Worm (Caenorhabditis elegans) whole organism, L3 larva: Measurements from ENCODE around the gene Y57G11C.31.

Experiments
- ZK546.5 ChIP-seq: sonication (generic microtip); optimal IDR thresholded peaks from 2 replicates; lab custom pipeline; 2017; ENCODE audit warnings: missing biosample characterization, missing genetic modification characterization
- aly-2 ChIP-seq: fragments of 150-350 bp; optimal IDR thresholded peaks from 2 replicates; lab custom pipeline; 2014; ENCODE audit warnings: missing biosample characterization, missing genetic modification characterization
- ama-1 ChIP-seq: fragments of 150-350 bp; optimal IDR thresholded peaks from 2 replicates; lab custom pipeline; 2018
- ceh-16 ChIP-seq: sonication (generic microtip); optimal IDR thresholded peaks from 2 replicates; lab custom pipeline; 2017; ENCODE audit warnings: missing biosample characterization, missing genetic modification characterization
- ceh-28 ChIP-seq: fragments of 150-350 bp; optimal IDR thresholded peaks from 2 replicates; lab custom pipeline; 2014; ENCODE audit warnings: missing biosample characterization, missing genetic modification reagents, missing genetic modification characterization
- egl-27 ChIP-seq: sonication (generic microtip); optimal IDR thresholded peaks from 4 replicates; lab custom pipeline; 2017; ENCODE audit warnings: missing biosample characterization, missing genetic modification reagents, missing genetic modification characterization
- elt-1 ChIP-seq: fragments of 150-350 bp; optimal IDR thresholded peaks from 2 replicates; lab custom pipeline; 2014; ENCODE audit warnings: missing biosample characterization, missing genetic modification characterization
- elt-2 ChIP-seq: sonication (generic microtip); optimal IDR thresholded peaks from 2 replicates; lab custom pipeline; 2016; ENCODE audit warnings: missing genetic modification reagents, mild to moderate bottlenecking, missing genetic modification characterization, missing compliant biosample characterization
- elt-3 ChIP-seq, 3 experiments: fragments of 150-350 bp in 1 of 3; sonication (generic microtip) in 2 of 3; optimal IDR thresholded peaks; 2 replicates in 2 of 3; 4 replicates in 1 of 3; lab custom pipeline; 2014 to 2017; ENCODE audit warnings: missing biosample characterization in 3 of 3, missing genetic modification characterization in 3 of 3
- eor-1 ChIP-seq, 2 experiments: fragments of 150-350 bp; optimal IDR thresholded peaks; 2 replicates each; lab custom pipeline; 2014 to 2018; ENCODE audit warnings: missing biosample characterization in 2 of 2, missing genetic modification characterization in 2 of 2
- fkh-10 ChIP-seq: sonication (generic microtip); optimal IDR thresholded peaks from 2 replicates; lab custom pipeline; 2017; ENCODE audit warnings: missing biosample characterization, missing genetic modification reagents, missing genetic modification characterization
- fkh-2 ChIP-seq: fragments of 150-350 bp; optimal IDR thresholded peaks from 2 replicates; lab custom pipeline; 2014; ENCODE audit warnings: missing biosample characterization, missing genetic modification reagents, missing genetic modification characterization
- fos-1 ChIP-seq: fragments of 150-350 bp; optimal IDR thresholded peaks from 2 replicates; lab custom pipeline; 2014; ENCODE audit warnings: missing biosample characterization, missing genetic modification characterization
- jun-1 ChIP-seq: fragments of 150-350 bp; optimal IDR thresholded peaks from 2 replicates; lab custom pipeline; 2014; ENCODE audit warnings: missing biosample characterization, missing genetic modification reagents, missing genetic modification characterization
- lin-39 ChIP-seq: fragments of 150-350 bp; optimal IDR thresholded peaks from 2 replicates; lab custom pipeline; 2018; ENCODE audit warnings: missing biosample characterization, missing genetic modification reagents, missing genetic modification characterization
- lsy-12 ChIP-seq: sonication (generic microtip); optimal IDR thresholded peaks from 2 replicates; lab custom pipeline; 2016; ENCODE audit warnings: mild to moderate bottlenecking, missing genetic modification characterization, missing compliant biosample characterization
- mml-1 ChIP-seq: fragments of 150-350 bp; sonication (generic microtip); optimal IDR thresholded peaks from 3 replicates; lab custom pipeline; 2014; ENCODE audit warnings: missing biosample characterization, missing genetic modification characterization
- nfya-1 ChIP-seq: sonication (generic microtip); optimal IDR thresholded peaks from 2 replicates; lab custom pipeline; 2017; ENCODE audit warnings: missing genetic modification characterization, mild to moderate bottlenecking, missing compliant biosample characterization, antibody characterized with exemption, moderate library complexity; ENCODE audit not compliant: insufficient read depth
- nhr-11 ChIP-seq: fragments of 150-350 bp; optimal IDR thresholded peaks from 2 replicates; lab custom pipeline; 2014; ENCODE audit warnings: missing biosample characterization, missing genetic modification characterization
- nhr-12 ChIP-seq: fragments of 150-350 bp; optimal IDR thresholded peaks from 2 replicates; lab custom pipeline; 2014; ENCODE audit warnings: missing biosample characterization, missing genetic modification characterization
- nhr-23 ChIP-seq: fragments of 150-350 bp; optimal IDR thresholded peaks from 2 replicates; lab custom pipeline; 2014; ENCODE audit warnings: missing biosample characterization, missing genetic modification reagents, missing genetic modification characterization
- nhr-237 ChIP-seq: fragments of 150-350 bp; optimal IDR thresholded peaks from 2 replicates; lab custom pipeline; 2014; ENCODE audit warnings: missing biosample characterization, missing genetic modification characterization
- nhr-25 ChIP-seq: sonication (generic microtip); optimal IDR thresholded peaks from 2 replicates; lab custom pipeline; 2017; ENCODE audit warnings: missing biosample characterization, missing genetic modification characterization
- nhr-43 ChIP-seq: sonication (generic microtip); optimal IDR thresholded peaks from 2 replicates; lab custom pipeline; 2016; ENCODE audit warnings: mild to moderate bottlenecking, missing genetic modification characterization, missing compliant biosample characterization; ENCODE audit not compliant: poor library complexity, severe bottlenecking
- nhr-67 ChIP-seq: fragments of 150-350 bp; optimal IDR thresholded peaks from 2 replicates; lab custom pipeline; 2014; ENCODE audit warnings: missing biosample characterization, missing genetic modification characterization
- nhr-77 ChIP-seq: fragments of 150-350 bp; optimal IDR thresholded peaks from 2 replicates; lab custom pipeline; 2014; ENCODE audit warnings: missing biosample characterization, missing genetic modification characterization
- pha-4 ChIP-seq: fragments of 150-350 bp; optimal IDR thresholded peaks from 2 replicates; lab custom pipeline; 2014; ENCODE audit warnings: missing biosample characterization, missing genetic modification reagents, missing genetic modification characterization
- pqm-1 ChIP-seq: fragments of 150-350 bp; optimal IDR thresholded peaks from 2 replicates; lab custom pipeline; 2017; ENCODE audit warnings: missing biosample characterization, missing genetic modification characterization, inconsistent platforms
- sea-2 ChIP-seq: fragments of 150-350 bp; sonication (generic microtip); optimal IDR thresholded peaks from 4 replicates; lab custom pipeline; 2014; ENCODE audit warnings: missing biosample characterization, missing genetic modification reagents, missing genetic modification characterization
- skn-1 ChIP-seq: fragments of 150-350 bp; optimal IDR thresholded peaks from 2 replicates; lab custom pipeline; 2014; ENCODE audit warnings: missing biosample characterization, missing genetic modification characterization
- snpc-4 ChIP-seq: fragments of 150-350 bp; optimal IDR thresholded peaks from 2 replicates; lab custom pipeline; 2014; ENCODE audit warnings: missing biosample characterization, missing genetic modification characterization
- tbx-2 ChIP-seq: sonication (generic microtip); optimal IDR thresholded peaks from 2 replicates; lab custom pipeline; 2016; ENCODE audit warnings: mild to moderate bottlenecking, missing genetic modification characterization, missing compliant biosample characterization
- unc-39 ChIP-seq: sonication (generic microtip); optimal IDR thresholded peaks from 4 replicates; lab custom pipeline; 2017; ENCODE audit warnings: missing biosample characterization, missing genetic modification characterization
- unc-62 ChIP-seq: fragments of 150-350 bp; sonication (generic microtip); optimal IDR thresholded peaks from 4 replicates; lab custom pipeline; 2014; ENCODE audit warnings: missing biosample characterization, missing genetic modification reagents, missing genetic modification characterization
- zag-1 ChIP-seq: fragments of 150-350 bp; optimal IDR thresholded peaks from 2 replicates; lab custom pipeline; 2014; ENCODE audit warnings: missing biosample characterization, missing genetic modification characterization
- ztf-4 ChIP-seq: fragments of 150-350 bp; optimal IDR thresholded peaks from 2 replicates; lab custom pipeline; 2014; ENCODE audit warnings: missing biosample characterization, missing genetic modification characterization

The Y57G11C.31 gene

DNA sequence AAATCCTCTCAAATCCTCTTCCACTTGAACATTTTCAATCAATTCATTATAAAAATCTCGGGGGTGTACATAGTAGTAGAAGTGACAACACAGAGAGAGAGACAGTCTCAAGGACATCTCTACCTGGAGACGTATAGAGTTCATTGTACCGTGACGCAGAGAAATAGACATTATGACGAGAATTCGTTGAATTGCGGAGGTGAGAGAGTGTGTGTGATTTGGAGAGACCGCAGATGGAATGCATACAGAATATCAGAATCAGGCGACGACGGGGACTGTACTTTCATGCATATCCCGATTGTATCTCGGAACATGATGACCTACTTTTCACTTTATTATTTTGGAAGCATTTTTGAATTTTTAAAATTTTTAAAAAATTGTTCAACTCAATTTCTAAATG is 1.4 kb upstream of the Y57G11C.31 start:
- no peak for TF ChIP-seq nhr-12 (tag; lab: Kevin White, UChicago)
- peak; percentile 3 for TF ChIP-seq nfya-1 (tag; lab: Kevin White, UChicago)
- no peak for TF ChIP-seq skn-1 (tag; lab: Kevin White, UChicago)
- TF ChIP-seq sea-2, result no peak
- no peak for TF ChIP-seq unc-39 (tag; lab: Kevin White, UChicago)
- peak; percentile 57 for TF ChIP-seq ceh-28 (tag; lab: Kevin White, UChicago)
- TF ChIP-seq fos-1, result no peak
- no peak for TF ChIP-seq lsy-12 (tag; lab: Kevin White, UChicago)
- TF ChIP-seq nhr-25 (tag; lab: Kevin White, UChicago), result peak; percentile 97
- peak; percentile 80 for TF ChIP-seq nhr-23 (tag; lab: Kevin White, UChicago)
- TF ChIP-seq ZK546.5 (tag; lab: Kevin White, UChicago), result no peak
- peak; percentile 55 for TF ChIP-seq nhr-43

DNA sequence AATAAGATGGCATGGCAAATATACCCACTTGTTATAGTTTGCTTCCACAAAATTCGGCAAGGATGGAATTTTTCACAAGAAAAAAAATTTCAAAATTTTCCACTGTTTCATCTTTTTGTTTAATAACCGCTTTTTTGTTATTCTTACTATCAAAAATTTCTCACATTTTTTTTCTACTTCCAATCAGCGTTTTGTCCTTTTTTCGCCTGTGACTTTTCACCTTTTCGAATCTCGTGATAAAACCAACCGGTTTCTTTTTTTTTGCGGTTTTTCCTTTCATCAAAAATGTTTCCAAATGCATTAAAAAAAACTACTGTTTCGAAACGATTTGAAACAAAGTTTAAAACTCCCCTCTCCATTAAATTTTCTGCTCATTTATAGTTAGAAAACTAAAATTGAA is 1.9 kb downstream of the Y57G11C.31 start:
- TF ChIP-seq skn-1 (tag; lab: Kevin White, UChicago) (no peak), unc-62 (GFP tag; lab: Kevin White, UChicago) (no peak), fkh-10 (GFP tag; lab: Kevin White, UChicago) (no peak), unc-39 (tag; lab: Kevin White, UChicago) (no peak), lin-39 (tag; lab: Kevin White, UChicago) (no peak), tbx-2 (tag; lab: Kevin White, UChicago) (no peak), eor-1 (tag; optimal IDR thresholded peaks at IDR 0.05; lab: Kevin White, UChicago) (no peak)

DNA sequence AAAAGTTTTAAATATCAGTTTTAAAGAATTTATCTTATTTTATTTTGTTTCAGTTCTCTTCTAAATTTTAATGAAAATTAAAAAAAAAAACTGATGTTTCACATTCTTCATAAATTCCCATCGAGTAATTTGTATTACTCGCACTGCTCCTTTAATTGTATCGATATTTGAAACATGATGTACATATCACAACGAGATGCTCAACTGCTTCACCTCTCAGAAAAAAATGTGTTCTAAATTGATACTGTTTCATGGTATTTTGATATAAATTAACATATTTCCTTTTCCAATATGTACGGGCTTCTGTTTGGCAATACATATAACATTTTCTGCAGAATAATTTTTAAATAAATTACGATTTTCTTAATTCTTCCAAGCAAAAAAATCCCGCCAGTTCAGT is 10.5 kb downstream of the Y57G11C.31 start:
- TF ChIP-seq egl-27 (tag; lab: Kevin White, UChicago), result no peak
- no peak for TF ChIP-seq fkh-10 (GFP tag; lab: Kevin White, UChicago)
- TF ChIP-seq pqm-1 (tag; lab: Kevin White, UChicago), result no peak
- no peak for TF ChIP-seq unc-39 (tag; lab: Kevin White, UChicago)
- TF ChIP-seq lsy-12 (tag; lab: Kevin White, UChicago), result no peak
- TF ChIP-seq elt-1 (tag; lab: Kevin White, UChicago), result no peak
- no peak for TF ChIP-seq tbx-2 (tag; lab: Kevin White, UChicago)
- no peak for TF ChIP-seq snpc-4 (tag; lab: Kevin White, UChicago)
- no peak for TF ChIP-seq pha-4 (tag; lab: Kevin White, UChicago)
- TF ChIP-seq lin-39 (tag; lab: Kevin White, UChicago), result no peak
- no peak for TF ChIP-seq sea-2
- no peak for TF ChIP-seq jun-1 (tag; lab: Kevin White, UChicago)
- no peak for TF ChIP-seq ceh-28 (tag; lab: Kevin White, UChicago)
- TF ChIP-seq ama-1, result no peak
- TF ChIP-seq nfya-1 (tag; lab: Kevin White, UChicago), result no peak
- no peak for TF ChIP-seq fkh-2 (tag; lab: Kevin White, UChicago)
- no peak for TF ChIP-seq fos-1
- TF ChIP-seq mml-1 (tag; lab: Kevin White, UChicago), result no peak
- TF ChIP-seq skn-1 (tag; lab: Kevin White, UChicago), result no peak
- TF ChIP-seq nhr-67, result no peak
- TF ChIP-seq, all 47 proteins: peak for 0

DNA sequence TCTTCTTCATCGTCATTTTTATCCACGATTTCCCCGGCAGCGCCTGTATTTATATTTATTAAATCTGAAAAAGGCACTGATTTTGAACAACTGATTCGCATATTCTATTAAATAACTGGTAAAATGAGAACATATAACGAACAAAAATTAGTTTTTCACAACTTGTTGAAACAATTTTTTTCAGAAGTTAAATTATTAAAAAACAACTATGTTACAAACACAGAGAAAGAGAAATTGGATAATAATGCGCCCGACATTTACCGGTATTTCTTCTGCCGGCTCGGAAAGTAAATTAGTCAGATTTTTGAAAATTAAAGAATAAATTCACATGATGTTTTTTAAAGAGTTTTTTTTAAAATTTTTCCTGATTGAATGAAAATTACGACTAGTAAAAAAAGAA is 22.7 kb downstream of the Y57G11C.31 start, which contains the start of gene haf-8:
Gene haf-8 (minus strand): TSS at position 101 of the 400 bp plus-strand sequence.
- no peak for TF ChIP-seq lsy-12 (tag; lab: Kevin White, UChicago)
- no peak for TF ChIP-seq ztf-4 (tag; lab: Kevin White, UChicago)
- no peak for TF ChIP-seq nfya-1 (tag; lab: Kevin White, UChicago)
- no peak for TF ChIP-seq unc-62 (GFP tag; lab: Kevin White, UChicago)
- TF ChIP-seq zag-1 (tag; lab: Kevin White, UChicago), result no peak
- TF ChIP-seq nhr-77 (tag; lab: Kevin White, UChicago), result no peak
- TF ChIP-seq nhr-237 (tag; lab: Kevin White, UChicago), result no peak

DNA sequence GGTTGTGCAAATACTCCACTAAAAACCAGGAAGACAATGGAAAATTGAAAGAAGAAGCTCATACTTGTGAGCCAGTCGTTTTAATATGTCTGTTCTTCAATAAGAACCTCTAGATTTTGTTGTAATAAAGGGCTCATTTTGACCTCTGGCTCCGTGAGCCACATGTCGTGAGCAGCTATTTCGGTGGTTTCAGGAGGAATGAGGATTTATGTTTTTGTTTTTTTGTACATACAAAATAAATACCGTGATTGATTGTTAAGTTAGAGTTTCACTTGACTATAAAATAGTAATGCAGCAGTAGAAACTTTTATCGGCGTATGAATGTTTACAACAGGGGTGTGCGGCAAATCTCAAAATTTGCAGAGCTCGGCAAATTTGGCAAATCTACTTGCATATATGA is 27.0 kb downstream of the Y57G11C.31 start, which contains the start of gene Y57G11C.40:
Gene Y57G11C.40 (minus strand): TSS at position 101 of the 400 bp plus-strand sequence.
- TF ChIP-seq snpc-4 (tag; lab: Kevin White, UChicago) (no peak), elt-2 (tag; lab: Kevin White, UChicago) (no peak), nhr-11 (tag; lab: Kevin White, UChicago) (no peak), egl-27 (tag; lab: Kevin White, UChicago) (no peak), nhr-237 (tag; lab: Kevin White, UChicago) (no peak), elt-3 (tag; optimal IDR thresholded peaks at IDR 0.05; lab: Kevin White, UChicago) (no peak), aly-2 (no peak), ama-1 (no peak), zag-1 (tag; lab: Kevin White, UChicago) (no peak), sea-2 (no peak), fkh-10 (GFP tag; lab: Kevin White, UChicago) (no peak), ceh-16 (no peak), jun-1 (tag; lab: Kevin White, UChicago) (no peak), mml-1 (tag; lab: Kevin White, UChicago) (no peak), nhr-67 (no peak)
